Fruit fly (Drosophila melanogaster): ENCODE data around the gene CG2772.

dm6 chr2L:3469869-3470268 is 24.1 kb downstream of the CG2772 start, which contains the start of the genes Pif1 and CG31776:
- TF ChIP-seq CG8478 (optimal IDR thresholded peaks at IDR 0.05), result no peak
- TF ChIP-seq EcR (GFP tag; optimal IDR thresholded peaks at IDR 0.05), result no peak
- no peak for TF ChIP-seq pan (optimal IDR thresholded peaks at IDR 0.05)
- TF ChIP-seq Dll (optimal IDR thresholded peaks at IDR 0.05), result no peak
- TF ChIP-seq usp (GFP tag; optimal IDR thresholded peaks at IDR 0.05), result no peak
- no peak for TF ChIP-seq psq (optimal IDR thresholded peaks at IDR 0.05)
